Fruit fly (Drosophila melanogaster) whole organism, wandering third instar larva: ENCODE data around the gene Eig71Ee.

Experiments used
- Abd-B ChIP-seq: fragments of >200 bp; optimal IDR thresholded peaks from 2 replicates; lab custom pipeline; 2017; ENCODE audit warnings: missing biosample characterization, missing genetic modification characterization
- CG32264 ChIP-seq: fragments of 200-800 bp; sonication (Bioruptor generic); optimal IDR thresholded peaks from 2 replicates; lab custom pipeline; 2016; ENCODE audit warnings: missing biosample characterization, missing genetic modification characterization
- CG9705 ChIP-seq: fragments of 200-800 bp; sonication (Bioruptor generic); optimal IDR thresholded peaks from 2 replicates; lab custom pipeline; 2018; ENCODE audit warnings: missing biosample characterization, mild to moderate bottlenecking, missing genetic modification characterization
- Mio ChIP-seq: sonication (Bioruptor generic); optimal IDR thresholded peaks from 2 replicates; lab custom pipeline; 2016; ENCODE audit warnings: missing biosample characterization, missing genetic modification characterization
- pan ChIP-seq: fragments of >200 bp; optimal IDR thresholded peaks from 2 replicates; lab custom pipeline; 2017
- psq ChIP-seq: fragments of 200-800 bp; sonication (Bioruptor generic); optimal IDR thresholded peaks from 3 replicates; lab custom pipeline; 2017; ENCODE audit warnings: missing biosample characterization, mild to moderate bottlenecking, missing genetic modification characterization, moderate library complexity
- usp ChIP-seq: fragments of >200 bp; optimal IDR thresholded peaks from 2 replicates; lab custom pipeline; 2017; ENCODE audit warnings: missing biosample characterization, missing genetic modification characterization

DNA sequence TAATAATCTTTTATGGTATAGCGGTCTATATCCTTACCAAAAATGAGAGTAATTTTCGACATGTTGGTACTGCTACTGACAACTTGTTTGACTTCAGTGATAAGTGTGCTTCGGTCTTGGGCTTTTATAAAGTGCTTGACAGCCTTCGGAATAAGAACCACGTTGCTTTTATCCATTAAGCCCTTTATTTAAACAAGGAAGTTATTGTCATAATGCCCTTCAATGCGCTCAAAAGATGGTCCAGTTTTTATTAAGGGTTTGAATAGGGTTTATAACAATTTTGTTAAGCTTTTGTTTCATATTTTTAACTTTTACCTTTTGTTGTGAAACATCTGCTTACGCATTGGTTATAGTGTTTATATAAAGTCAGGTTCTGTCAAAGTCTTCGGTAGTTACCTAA is 3.7 kb downstream of the Eig71Ee start, which contains the start of the genes Eig71Ec and Eig71Ed:
- TF ChIP-seq psq (GFP tag; lab: Kevin White, UChicago), result no peak
- TF ChIP-seq CG9705 (GFP tag; lab: Kevin White, UChicago), result no peak
- TF ChIP-seq Mio, result no peak
- no peak for TF ChIP-seq usp
- no peak for TF ChIP-seq Abd-B (GFP tag; lab: Kevin White, UChicago)
- TF ChIP-seq CG32264 (GFP tag; lab: Kevin White, UChicago), result no peak
- no peak for TF ChIP-seq pan (lab: Kevin White, UChicago)
